Fruit fly (Drosophila melanogaster): ENCODE results near the gene CG11837.

CG11837 gene

dm6 chr3R:29083459-29084457 lies 34.5 kb downstream of the CG11837 start (continued):
- TF ChIP-seq kay (GFP tag; optimal IDR thresholded peaks at IDR 0.05) (no peak), luna (GFP tag; optimal IDR thresholded peaks at IDR 0.05) (no peak), CG2116 (GFP tag; optimal IDR thresholded peaks at IDR 0.05) (no peak), CG4617 (GFP tag; optimal IDR thresholded peaks at IDR 0.05; ENCODE audit: borderline replicate concordance) (no peak), ems (GFP tag; optimal IDR thresholded peaks at IDR 0.05) (no peak), cwo (GFP tag; optimal IDR thresholded peaks at IDR 0.05) (no peak), CG5953 (GFP tag; IDR thresholded peaks at IDR 0.05) (no peak), CG3407 (GFP tag; optimal IDR thresholded peaks at IDR 0.05) (peak; percentile 57), MBD-R2 (GFP tag; IDR thresholded peaks at IDR 0.05) (no peak), CG4282 (GFP tag; optimal IDR thresholded peaks at IDR 0.05) (no peak), CG7372 (GFP tag; IDR thresholded peaks at IDR 0.05) (no peak), CG13424 (tag; optimal IDR thresholded peaks at IDR 0.05) (no peak), gcm (GFP tag; optimal IDR thresholded peaks at IDR 0.05) (peak; percentile 41)

DNA sequence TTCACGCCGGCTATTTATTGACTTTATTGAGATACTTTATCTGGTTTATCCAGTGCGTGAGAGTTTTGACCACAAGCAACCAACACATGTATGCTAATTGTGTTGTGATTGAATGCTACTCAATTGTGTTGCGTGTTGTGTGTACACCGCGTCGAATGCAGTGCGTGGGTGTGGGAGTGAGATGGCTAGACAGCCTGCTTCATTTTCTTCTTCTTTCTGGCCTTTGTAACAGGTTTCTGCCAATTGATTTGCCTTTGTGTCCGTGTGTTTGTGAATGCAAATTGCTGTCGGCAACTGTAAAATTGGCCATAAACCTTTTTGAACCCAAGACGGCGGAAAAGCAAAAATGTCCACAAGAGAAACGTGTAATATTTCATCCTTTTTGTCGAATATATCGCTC lies 37.6 kb downstream of the CG11837 start:
- TF ChIP-seq so (GFP tag; IDR thresholded peaks at IDR 0.05): 0 out of 3 replicates have a peak, but pooled peaks have one; percentile 20
- TF ChIP-seq jigr1 (GFP tag; IDR thresholded peaks at IDR 0.05): no peak
- peak in 1 of 2 experiments; percentile 11 for TF ChIP-seq eve (GFP tag; optimal IDR thresholded peaks at IDR 0.05)
- no peak for TF ChIP-seq Deaf1 (tag; optimal IDR thresholded peaks at IDR 0.05)
- no peak for TF ChIP-seq tap (tag; optimal IDR thresholded peaks at IDR 0.05)
- no peak for TF ChIP-seq CG6765 (GFP tag; optimal IDR thresholded peaks at IDR 0.05)
- no peak for TF ChIP-seq CG6813 (GFP tag; optimal IDR thresholded peaks at IDR 0.05)
- no peak for TF ChIP-seq pfk (GFP tag; optimal IDR thresholded peaks at IDR 0.05)
- peak; percentile 78 for TF ChIP-seq CG17385 (GFP tag; optimal IDR thresholded peaks at IDR 0.05)
- TF ChIP-seq CG3995 (GFP tag; optimal IDR thresholded peaks at IDR 0.05): no peak
- TF ChIP-seq sob (GFP tag; IDR thresholded peaks at IDR 0.05): no peak
- TF ChIP-seq dm (GFP tag; optimal IDR thresholded peaks at IDR 0.05): no peak
- no peak for TF ChIP-seq nerfin-2 (GFP tag; IDR thresholded peaks at IDR 0.05; ENCODE audit: partially characterized antibody)
- no peak for TF ChIP-seq CG1024 (GFP tag; IDR thresholded peaks at IDR 0.05)
- TF ChIP-seq tll (GFP tag; optimal IDR thresholded peaks at IDR 0.05): peak in 1 of 2 experiments; percentile 59
- no peak for TF ChIP-seq CG16779 (GFP tag; IDR thresholded peaks at IDR 0.05)
- peak; percentile 73 for TF ChIP-seq CG15479 (GFP tag; optimal IDR thresholded peaks at IDR 0.05)
- TF ChIP-seq Bteb2 (GFP tag; optimal IDR thresholded peaks at IDR 0.05): no peak
- TF ChIP-seq Pdp1 (GFP tag; optimal IDR thresholded peaks at IDR 0.05): peak in 1 of 2 experiments; percentile 19
- TF ChIP-seq zen (tag; optimal IDR thresholded peaks at IDR 0.05): peak; percentile 46
- peak; percentile 28 for TF ChIP-seq twi (tag; optimal IDR thresholded peaks at IDR 0.05)
- TF ChIP-seq Elba2 (GFP tag; optimal IDR thresholded peaks at IDR 0.05): no peak
- TF ChIP-seq Atf3 (GFP tag; optimal IDR thresholded peaks at IDR 0.05): no peak
- 0 out of 2 replicates have a peak, but pooled peaks have one; percentile 37 for TF ChIP-seq CG32767 (GFP tag; IDR thresholded peaks at IDR 0.05)
- TF ChIP-seq ase (GFP tag; IDR thresholded peaks at IDR 0.05): no peak
- no peak for TF ChIP-seq dan (GFP tag; IDR thresholded peaks at IDR 0.05)
- no peak for TF ChIP-seq lab (GFP tag; optimal IDR thresholded peaks at IDR 0.05)
- TF ChIP-seq stwl (tag; optimal IDR thresholded peaks at IDR 0.05): no peak
- TF ChIP-seq amos (GFP tag; IDR thresholded peaks at IDR 0.05; ENCODE audit: partially characterized antibody): no peak
- peak; percentile 60 for TF ChIP-seq gsb-n (tag; optimal IDR thresholded peaks at IDR 0.05)
- no peak for TF ChIP-seq fru (optimal IDR thresholded peaks at IDR 0.05)
- no peak for TF ChIP-seq aop (GFP tag; IDR thresholded peaks at IDR 0.05)
- peak; percentile 36 for TF ChIP-seq HLHmδ (GFP tag; optimal IDR thresholded peaks at IDR 0.05)
- no peak for TF ChIP-seq CG18011 (GFP tag; optimal IDR thresholded peaks at IDR 0.05)
- TF ChIP-seq esg (GFP tag; conservative IDR thresholded peaks at IDR 0.05): no peak

All from whole organism, embryonic.